Fruit fly (Drosophila melanogaster) whole organism, prepupa: ENCODE results near the gene SKIP.
A peak's percentile ranks its signal among the peaks of the same experiment; 100 is the strongest.

Source experiments
- Blimp-1 ChIP-seq: fragments of 200-800 bp; sonication (Bioruptor generic); optimal IDR thresholded peaks from 3 replicates; lab custom pipeline; 2017; ENCODE audit warnings: missing biosample characterization, missing genetic modification characterization, mild to moderate bottlenecking, moderate library complexity, missing genetic modification reagents
- CG3032 ChIP-seq: fragments of 200-800 bp; optimal IDR thresholded peaks from 2 replicates; lab custom pipeline; 2019; ENCODE audit warnings: missing biosample characterization, mild to moderate bottlenecking, missing genetic modification characterization, moderate library complexity
- Eip78C ChIP-seq: fragments of 200-800 bp; sonication (Bioruptor generic); peaks from one replicate; lab custom pipeline; 2016; ENCODE audit warnings: missing biosample characterization, missing genetic modification characterization

DNA sequence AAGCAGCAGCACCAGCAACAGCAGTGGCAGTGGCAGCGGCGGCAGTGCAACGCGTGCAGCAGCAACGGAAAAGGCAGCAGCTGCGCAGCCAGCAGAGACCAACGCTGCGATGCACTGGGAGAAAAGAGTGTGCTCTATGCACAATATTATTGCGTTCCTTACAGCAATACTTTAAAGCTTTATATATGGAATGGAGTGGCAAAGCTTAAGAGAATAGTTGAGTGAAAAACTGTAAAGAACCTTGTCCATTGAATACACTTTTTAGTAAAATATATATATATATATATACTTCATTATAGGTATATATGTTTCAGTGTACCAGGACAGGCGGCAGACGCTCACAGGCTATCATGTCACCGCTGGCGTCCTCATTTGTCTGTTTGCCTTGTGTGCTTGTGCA, 191.1 kb downstream of the SKIP start:
- TF ChIP-seq Blimp-1 (GFP tag; lab: Kevin White, UChicago): no peak
- TF ChIP-seq Eip78C (GFP tag; lab: Kevin White, UChicago): peak; percentile 83
- peak; percentile 77 for TF ChIP-seq CG3032 (tag; lab: Kevin White, UChicago)
